Worm (Caenorhabditis elegans) whole organism, L3 larva: ENCODE results near the gene flp-27.

Source experiments
- ceh-28 ChIP-seq: fragments of 150-350 bp; optimal IDR thresholded peaks from 2 replicates; lab custom pipeline; 2014; ENCODE audit warnings: missing biosample characterization, missing genetic modification reagents, missing genetic modification characterization
- elt-3 ChIP-seq, 3 experiments: fragments of 150-350 bp in 1 of 3; sonication (generic microtip) in 2 of 3; optimal IDR thresholded peaks; 2 replicates in 2 of 3; 4 replicates in 1 of 3; lab custom pipeline; 2014 to 2017; ENCODE audit warnings: missing biosample characterization in 3 of 3, missing genetic modification characterization in 3 of 3
- nhr-77 ChIP-seq: fragments of 150-350 bp; optimal IDR thresholded peaks from 2 replicates; lab custom pipeline; 2014; ENCODE audit warnings: missing biosample characterization, missing genetic modification characterization
- ztf-4 ChIP-seq: fragments of 150-350 bp; optimal IDR thresholded peaks from 2 replicates; lab custom pipeline; 2014; ENCODE audit warnings: missing biosample characterization, missing genetic modification characterization

DNA sequence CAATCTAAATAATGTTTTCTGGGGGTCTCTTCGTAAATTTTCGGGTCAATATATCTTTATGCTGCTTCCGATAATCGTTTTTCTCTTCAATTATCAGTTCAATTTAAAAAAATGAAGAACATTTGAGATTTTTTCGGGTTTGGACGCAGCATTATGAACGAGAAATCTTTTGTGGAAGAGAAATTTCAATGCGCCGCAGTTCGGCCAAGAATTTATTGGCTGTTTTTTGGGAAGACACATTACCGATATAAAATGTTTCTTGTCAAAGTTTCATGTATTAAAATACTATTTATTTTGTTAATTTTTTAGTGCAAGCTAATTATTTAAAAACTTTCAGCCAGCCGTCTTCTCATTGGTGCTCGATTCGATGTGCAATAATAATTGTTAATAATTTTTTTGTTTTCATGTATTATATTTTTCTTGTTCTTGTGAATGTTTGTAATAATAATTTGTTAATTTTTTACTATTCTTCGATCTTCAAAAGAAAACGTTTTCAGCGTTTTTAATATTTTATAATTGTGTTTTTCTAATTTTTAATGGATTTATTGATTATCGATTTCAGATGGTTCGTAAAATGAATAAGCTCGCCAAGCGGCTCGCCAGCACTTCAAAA, 35.0 kb downstream of the flp-27 start, which contains the start of the genes C18A3.10 and C18A3.3:
- no peak for TF ChIP-seq ztf-4
- no peak for TF ChIP-seq nhr-77 (tag; lab: Kevin White, UChicago)
- TF ChIP-seq ceh-28, result no peak
- no peak for TF ChIP-seq elt-3 (tag; optimal IDR thresholded peaks at IDR 0.05; lab: Kevin White, UChicago)
